Fruit fly (Drosophila melanogaster): Measurements from ENCODE around the gene cype.

- TF ChIP-seq foxo (GFP tag; optimal IDR thresholded peaks at IDR 0.05) (no peak), Dfd (GFP tag; optimal IDR thresholded peaks at IDR 0.05) (no peak), dmrt93B (GFP tag; optimal IDR thresholded peaks at IDR 0.05) (no peak), CG32264 (GFP tag; optimal IDR thresholded peaks at IDR 0.05) (no peak), brk (GFP tag; optimal IDR thresholded peaks at IDR 0.05) (no peak)
Measured at dm6 chr2L:5302692-5303043, 24.4 kb upstream of the cype start.

Measured in whole organism, wandering third instar larva.